Worm (Caenorhabditis elegans) whole organism, L4/young adult: ENCODE data around the gene ZK616.8.

Experiments used
- dao-5 ChIP-seq: sonication (generic microtip); optimal IDR thresholded peaks from 2 replicates; lab custom pipeline; 2016; ENCODE audit warnings: missing genotype, missing genetic modification characterization, moderate library complexity, missing compliant biosample characterization
- him-1 ChIP-seq: sonication (generic microtip); optimal IDR thresholded peaks from 2 replicates; lab custom pipeline; 2016; ENCODE audit warnings: missing genotype, missing genetic modification reagents, missing genetic modification characterization, missing compliant biosample characterization

DNA sequence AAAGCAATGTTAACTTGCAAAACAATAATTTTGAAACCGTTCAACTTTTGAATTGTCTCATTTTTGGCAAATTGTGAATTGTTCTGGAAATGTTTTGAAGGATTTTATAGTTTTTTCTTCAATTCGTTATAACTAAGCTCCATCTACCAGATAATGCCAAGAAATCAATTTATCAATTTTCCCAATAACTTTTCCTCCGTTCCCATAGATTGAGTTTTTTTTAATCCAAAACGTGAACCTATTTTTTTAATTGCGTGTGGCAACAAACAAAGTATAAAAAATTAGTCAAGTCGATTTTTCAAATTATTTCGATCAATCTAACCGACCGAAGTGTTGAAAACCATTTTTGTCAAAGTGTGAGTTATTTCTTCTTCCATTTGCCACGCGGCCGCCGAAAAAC, 40.7 kb upstream of the ZK616.8 start, which contains the start of gene Y4C6A.4:
- TF ChIP-seq him-1 (tag; lab: Kevin White, UChicago) (no peak), dao-5 (no peak)
